In the genomic region with DNA sequence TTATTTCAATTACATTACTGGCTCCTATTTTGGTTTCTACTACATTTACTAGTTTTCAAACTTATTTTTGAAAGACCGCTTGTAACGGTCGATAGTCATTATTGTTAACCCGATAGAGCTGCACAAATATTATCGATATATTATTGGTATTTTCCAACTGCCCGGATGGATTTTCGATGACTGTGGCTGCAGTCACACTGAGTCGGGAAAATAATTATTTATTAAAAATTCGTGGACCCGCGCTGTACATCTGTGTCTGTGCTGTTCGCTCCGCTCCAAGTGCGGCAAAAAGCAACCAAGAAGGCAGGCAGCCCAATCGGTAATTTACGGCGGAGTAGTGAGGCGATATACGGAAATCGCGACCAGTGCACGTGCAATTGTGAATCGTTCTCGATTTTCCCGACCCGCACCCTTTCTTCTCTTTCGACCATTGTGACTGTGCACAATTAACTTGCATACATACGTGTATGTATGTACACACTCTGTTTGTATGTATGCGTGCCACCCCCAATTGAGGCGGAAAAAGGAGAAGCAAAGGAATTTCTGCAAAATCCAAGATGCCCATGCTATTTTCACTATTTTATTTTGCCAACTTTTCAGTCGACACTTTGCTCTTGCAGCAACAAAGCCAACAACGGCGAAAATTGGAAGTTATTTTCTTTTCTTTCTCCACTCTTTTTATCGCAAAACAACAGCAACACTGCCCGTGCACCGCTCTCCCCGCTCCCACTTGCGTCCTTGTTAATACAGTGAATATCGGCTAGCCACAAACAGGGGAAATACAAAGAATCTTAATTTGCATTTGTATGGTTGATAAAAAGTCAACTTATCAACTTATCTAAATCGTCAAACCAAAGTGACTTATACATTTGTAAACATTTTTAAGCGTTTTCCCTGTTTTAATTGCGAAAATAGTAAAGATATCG, we compare ENCODE assay signal across 4 fruit fly cellular contexts.
TF ChIP-seq lines count a peak whose summit lies in the region.

TSS of gene ZnT63C (plus strand) at position 175 of the 926 bp plus-strand sequence.

TF ChIP-seq in whole organism, adult, 20 proteins besides CTCF, POLR2A, EP300 and RAD21 (continued from another document):
- peak; percentile 56 to 86 for TF ChIP-seq cnc (optimal IDR thresholded peaks at IDR 0.05; lab: Kevin White, UChicago)
- no peak for TF ChIP-seq Crg-1 (GFP tag; optimal IDR thresholded peaks at IDR 0.05; lab: Kevin White, UChicago)
- no peak for TF ChIP-seq Hr96 (GFP tag; optimal IDR thresholded peaks at IDR 0.05; lab: Kevin White, UChicago)
- TF ChIP-seq CG12768 (GFP tag; optimal IDR thresholded peaks at IDR 0.05; lab: Kevin White, UChicago): no peak

TF ChIP-seq in whole organism, embryonic, 481 proteins besides CTCF, POLR2A, EP300 and RAD21 (continued from another document and continues in another):
- TF ChIP-seq Doc2 (GFP tag; IDR thresholded peaks at IDR 0.05; lab: Robert Waterston, UW) (no peak), Dad (GFP tag; optimal IDR thresholded peaks at IDR 0.05; lab: Kevin White, UChicago) (no peak), CG13287 (GFP tag; IDR thresholded peaks at IDR 0.05; lab: Robert Waterston, UW; ENCODE audit: partially characterized antibody) (peak; percentile 85), nmo (GFP tag; optimal IDR thresholded peaks at IDR 0.05; lab: Kevin White, UChicago) (peak; percentile 34), pzg (GFP tag; optimal IDR thresholded peaks at IDR 0.05; lab: Kevin White, UChicago) (peak; percentile 74), CG17186 (GFP tag; optimal IDR thresholded peaks at IDR 0.05; lab: Kevin White, UChicago) (no peak), CG2129 (GFP tag; IDR thresholded peaks at IDR 0.05; lab: Robert Waterston, UW; ENCODE audit: partially characterized antibody) (0 out of 2 replicates have a peak, but pooled peaks have one; percentile 25), CG30020 (tag; optimal IDR thresholded peaks at IDR 0.05; lab: Kevin White, UChicago) (peak; percentile 18), CrebB (tag; optimal IDR thresholded peaks at IDR 0.05; lab: Kevin White, UChicago) (peak; percentile 6), CG14050 (GFP tag; IDR thresholded peaks at IDR 0.05; lab: Robert Waterston, UW) (no peak), mirr (GFP tag; optimal IDR thresholded peaks at IDR 0.05; lab: Kevin White, UChicago) (peak; percentile 27), ttk (GFP tag; IDR thresholded peaks at IDR 0.05; lab: Robert Waterston, UW) (peak; percentile 22; the same call in 1 of the 2 replicates), Vsx1 (GFP tag; optimal IDR thresholded peaks at IDR 0.05; lab: Kevin White, UChicago) (no peak), emc (GFP tag; optimal IDR thresholded peaks at IDR 0.05; lab: Kevin White, UChicago) (no peak), CG2712 (tag; optimal IDR thresholded peaks at IDR 0.05; lab: Kevin White, UChicago) (peak; percentile 100), jigr1 (GFP tag; IDR thresholded peaks at IDR 0.05; lab: Robert Waterston, UW) (no peak), CG12299 (tag; optimal IDR thresholded peaks at IDR 0.05; lab: Kevin White, UChicago) (peak; percentile 7), MESR4 (GFP tag; optimal IDR thresholded peaks at IDR 0.05; lab: Kevin White, UChicago) (peak; percentile 92), slp2 (GFP tag; optimal IDR thresholded peaks at IDR 0.05; lab: Kevin White, UChicago) (no peak), CG32767 (GFP tag; IDR thresholded peaks at IDR 0.05; lab: Robert Waterston, UW) (peak; percentile 40; the same call in 1 of the 2 replicates), CG7963 (GFP tag; IDR thresholded peaks at IDR 0.05; lab: Robert Waterston, UW; ENCODE audit: partially characterized antibody) (peak; percentile 89), Mes4 (GFP tag; optimal IDR thresholded peaks at IDR 0.05; lab: Kevin White, UChicago) (no peak), bbx (GFP tag; IDR thresholded peaks at IDR 0.05; lab: Robert Waterston, UW; ENCODE audit: partially characterized antibody) (peak; percentile 93), Abd-B (GFP tag; optimal IDR thresholded peaks at IDR 0.05; lab: Kevin White, UChicago) (no peak), stwl (tag; optimal IDR thresholded peaks at IDR 0.05; lab: Kevin White, UChicago) (peak; percentile 76), nerfin-1 (tag; optimal IDR thresholded peaks at IDR 0.05; lab: Kevin White, UChicago) (peak; percentile 99), CG17802 (tag; optimal IDR thresholded peaks at IDR 0.05; lab: Kevin White, UChicago) (no peak), CG17328 (GFP tag; IDR thresholded peaks at IDR 0.05; lab: Robert Waterston, UW) (0 out of 2 replicates have a peak, but pooled peaks have one; percentile 24), fd64A (GFP tag; optimal IDR thresholded peaks at IDR 0.05; lab: Kevin White, UChicago) (peak; percentile 26), ara (GFP tag; IDR thresholded peaks at IDR 0.05; lab: Robert Waterston, UW) (peak; percentile 28; the same call in 1 of the 2 replicates), grn (GFP tag; optimal IDR thresholded peaks at IDR 0.05; lab: Kevin White, UChicago) (no peak), dysf (GFP tag; IDR thresholded peaks at IDR 0.05; lab: Robert Waterston, UW) (no peak), Opbp (GFP tag; IDR thresholded peaks at IDR 0.05; lab: Robert Waterston, UW; ENCODE audit: partially characterized antibody) (peak; percentile 84), D19A (tag; optimal IDR thresholded peaks at IDR 0.05; lab: Kevin White, UChicago) (peak; percentile 6), sob (GFP tag; IDR thresholded peaks at IDR 0.05; lab: Robert Waterston, UW) (no peak), YL-1 (GFP tag; optimal IDR thresholded peaks at IDR 0.05; lab: Kevin White, UChicago) (peak; percentile 72), Xbp1 (GFP tag; optimal IDR thresholded peaks at IDR 0.05; lab: Kevin White, UChicago) (no peak)

TF ChIP-seq in whole organism, prepupa, 60 proteins besides CTCF, POLR2A, EP300 and RAD21 (continued from another document and continues in another):
- no peak for TF ChIP-seq CG3919 (GFP tag; optimal IDR thresholded peaks at IDR 0.05; lab: Kevin White, UChicago)
- TF ChIP-seq Hr4 (GFP tag; optimal IDR thresholded peaks at IDR 0.05; lab: Kevin White, UChicago): peak; percentile 31
- TF ChIP-seq Ets96B (tag; optimal IDR thresholded peaks at IDR 0.05; lab: Kevin White, UChicago): peak; percentile 49
- peak; percentile 38 for TF ChIP-seq CG31627 (GFP tag; optimal IDR thresholded peaks at IDR 0.05; lab: Kevin White, UChicago)
- peak; percentile 41 for TF ChIP-seq vri (GFP tag; optimal IDR thresholded peaks at IDR 0.05; lab: Kevin White, UChicago)
- TF ChIP-seq cyc (GFP tag; optimal IDR thresholded peaks at IDR 0.05; lab: Kevin White, UChicago): peak; percentile 31
- peak; percentile 33 for TF ChIP-seq Sox102F (GFP tag; optimal IDR thresholded peaks at IDR 0.05; lab: Kevin White, UChicago)
- no peak for TF ChIP-seq CG16779 (tag; optimal IDR thresholded peaks at IDR 0.05; lab: Kevin White, UChicago)
- no peak for TF ChIP-seq fkh (GFP tag; optimal IDR thresholded peaks at IDR 0.05; lab: Kevin White, UChicago)
- no peak for TF ChIP-seq Hr38 (GFP tag; optimal IDR thresholded peaks at IDR 0.05; lab: Kevin White, UChicago)
- peak; percentile 57 to 58 for TF ChIP-seq ss (GFP tag; optimal IDR thresholded peaks at IDR 0.05; lab: Kevin White, UChicago)
- TF ChIP-seq CG8319 (GFP tag; optimal IDR thresholded peaks at IDR 0.05; lab: Kevin White, UChicago): no peak
- TF ChIP-seq CG32006 (GFP tag; optimal IDR thresholded peaks at IDR 0.05; lab: Kevin White, UChicago): peak; percentile 35
- TF ChIP-seq CG6792 (GFP tag; optimal IDR thresholded peaks at IDR 0.05; lab: Kevin White, UChicago): no peak
- peak; percentile 46 for TF ChIP-seq CG1621 (tag; optimal IDR thresholded peaks at IDR 0.05; lab: Kevin White, UChicago)
- peak; percentile 16 for TF ChIP-seq OdsH (GFP tag; optimal IDR thresholded peaks at IDR 0.05; lab: Kevin White, UChicago)
- no peak for TF ChIP-seq dsx (GFP tag; optimal IDR thresholded peaks at IDR 0.05; lab: Kevin White, UChicago; ENCODE audit: poor library complexity, severe bottlenecking)
- peak; percentile 48 for TF ChIP-seq Sox14 (GFP tag; optimal IDR thresholded peaks at IDR 0.05; lab: Kevin White, UChicago)
- TF ChIP-seq fd85E (GFP tag; optimal IDR thresholded peaks at IDR 0.05; lab: Kevin White, UChicago): no peak
- no peak for TF ChIP-seq achi (GFP tag; optimal IDR thresholded peaks at IDR 0.05; lab: Kevin White, UChicago)
- TF ChIP-seq esn (GFP tag; optimal IDR thresholded peaks at IDR 0.05; lab: Kevin White, UChicago): peak; percentile 25
- no peak for TF ChIP-seq CG34406 (GFP tag; optimal IDR thresholded peaks at IDR 0.05; lab: Kevin White, UChicago)
- TF ChIP-seq Eip75B (GFP tag; optimal IDR thresholded peaks at IDR 0.05; lab: Kevin White, UChicago): peak; percentile 35
- peak; percentile 46 for TF ChIP-seq Met (GFP tag; optimal IDR thresholded peaks at IDR 0.05; lab: Kevin White, UChicago)
- TF ChIP-seq topi (GFP tag; optimal IDR thresholded peaks at IDR 0.05; lab: Kevin White, UChicago): peak; percentile 15
- peak; percentile 6 for TF ChIP-seq Ets21C (GFP tag; optimal IDR thresholded peaks at IDR 0.05; lab: Kevin White, UChicago)
- 0 out of 2 replicates have a peak, but pooled peaks have one; percentile 18 for TF ChIP-seq CG15336 (GFP tag; IDR thresholded peaks at IDR 0.05; lab: Robert Waterston, UW)
- TF ChIP-seq CG6163 (GFP tag; IDR thresholded peaks at IDR 0.05; lab: Robert Waterston, UW): peak; percentile 43; the same call in 2 of the 3 replicates
- peak; percentile 46; the same call in 2 of the 3 replicates for TF ChIP-seq eg (GFP tag; IDR thresholded peaks at IDR 0.05; lab: Robert Waterston, UW)
- TF ChIP-seq Hr39 (GFP tag; optimal IDR thresholded peaks at IDR 0.05; lab: Kevin White, UChicago): peak; percentile 45
- no peak for TF ChIP-seq Sox15 (GFP tag; optimal IDR thresholded peaks at IDR 0.05; lab: Kevin White, UChicago)
- TF ChIP-seq Eip78C (GFP tag; lab: Kevin White, UChicago): peak; percentile 69
- peak; percentile 21 for TF ChIP-seq pdm3 (GFP tag; optimal IDR thresholded peaks at IDR 0.05; lab: Kevin White, UChicago)
- TF ChIP-seq fd59A (GFP tag; optimal IDR thresholded peaks at IDR 0.05; lab: Kevin White, UChicago): peak; percentile 27
- no peak for TF ChIP-seq CG10631 (GFP tag; optimal IDR thresholded peaks at IDR 0.05; lab: Kevin White, UChicago)
- TF ChIP-seq CG3032 (tag; optimal IDR thresholded peaks at IDR 0.05; lab: Kevin White, UChicago): peak; percentile 32
- TF ChIP-seq Eip93F (GFP tag; optimal IDR thresholded peaks at IDR 0.05; lab: Kevin White, UChicago): no peak
- TF ChIP-seq CG11294 (GFP tag; IDR thresholded peaks at IDR 0.05; lab: Robert Waterston, UW): no peak
- TF ChIP-seq Smox (GFP tag; optimal IDR thresholded peaks at IDR 0.05; lab: Kevin White, UChicago): no peak
- TF ChIP-seq spab (GFP tag; optimal IDR thresholded peaks at IDR 0.05; lab: Kevin White, UChicago): peak; percentile 48
- TF ChIP-seq net (GFP tag; optimal IDR thresholded peaks at IDR 0.05; lab: Kevin White, UChicago): peak; percentile 34

TF ChIP-seq in whole organism, pupa, 21 proteins besides CTCF, POLR2A, EP300 and RAD21 (continued from another document):
- TF ChIP-seq fd96Ca (GFP tag; IDR thresholded peaks at IDR 0.05; lab: Robert Waterston, UW) (0 out of 3 replicates have a peak, but pooled peaks have one; percentile 26), CG32121 (GFP tag; IDR thresholded peaks at IDR 0.05; lab: Robert Waterston, UW) (peak; percentile 54; the same call in 1 of the 2 replicates), CG14655 (GFP tag; optimal IDR thresholded peaks at IDR 0.05; lab: Kevin White, UChicago) (peak; percentile 60)
